Worm (Caenorhabditis elegans) whole organism, late embryonic: Measurements from ENCODE around the gene srr-10.

ENCODE experiments used
- C08G9.2 ChIP-seq: sonication (generic microtip); optimal IDR thresholded peaks from 2 replicates; lab custom pipeline; 2016; ENCODE audit warnings: mild to moderate bottlenecking, missing genetic modification characterization, moderate library complexity, missing compliant biosample characterization
- C38D4.7 ChIP-seq: fragments of 200-800 bp; sonication (Bioruptor generic); optimal IDR thresholded peaks from 2 replicates; lab custom pipeline; 2018; ENCODE audit warnings: mild to moderate bottlenecking, missing genetic modification characterization, moderate library complexity, missing compliant biosample characterization
- F13H6.1 ChIP-seq: sonication (generic microtip); optimal IDR thresholded peaks from 2 replicates; lab custom pipeline; 2016; ENCODE audit warnings: missing genetic modification characterization, missing compliant biosample characterization
- K02D7.2 ChIP-seq: sonication (generic microtip); optimal IDR thresholded peaks from 2 replicates; lab custom pipeline; 2017; ENCODE audit warnings: mild to moderate bottlenecking, missing genetic modification characterization, missing compliant biosample characterization
- K09A11.1 ChIP-seq: sonication (generic microtip); optimal IDR thresholded peaks from 2 replicates; lab custom pipeline; 2017; ENCODE audit warnings: antibody characterized with exemption, mild to moderate bottlenecking, missing genetic modification characterization, missing compliant biosample characterization; ENCODE audit not compliant: insufficient read depth
- Y22D7AL.16 ChIP-seq: sonication (generic microtip); optimal IDR thresholded peaks from 2 replicates; lab custom pipeline; 2016; ENCODE audit warnings: missing genetic modification characterization, missing compliant biosample characterization
- ahr-1 ChIP-seq: sonication (generic microtip); optimal IDR thresholded peaks from 2 replicates; lab custom pipeline; 2016; ENCODE audit warnings: missing genetic modification characterization, missing compliant biosample characterization
- ama-1 ChIP-seq: fragments of 150-350 bp; optimal IDR thresholded peaks from 2 replicates; lab custom pipeline; 2014
- ceh-14 ChIP-seq: sonication (generic microtip); optimal IDR thresholded peaks from 2 replicates; lab custom pipeline; 2016; ENCODE audit warnings: missing genotype, missing genetic modification characterization, missing compliant biosample characterization
- ceh-18 ChIP-seq: sonication (generic microtip); optimal IDR thresholded peaks from 2 replicates; lab custom pipeline; 2016; ENCODE audit warnings: missing genetic modification characterization, missing compliant biosample characterization
- ceh-19 ChIP-seq: fragments of 200-800 bp; sonication (Bioruptor generic); optimal IDR thresholded peaks from 2 replicates; lab custom pipeline; 2018; ENCODE audit warnings: mild to moderate bottlenecking, missing genetic modification characterization, missing compliant biosample characterization
- ceh-22 ChIP-seq: sonication (generic microtip); optimal IDR thresholded peaks from 2 replicates; lab custom pipeline; 2017; ENCODE audit warnings: missing biosample characterization, missing genetic modification characterization
- ceh-24 ChIP-seq: sonication (generic microtip); optimal IDR thresholded peaks from 2 replicates; lab custom pipeline; 2016; ENCODE audit warnings: mild to moderate bottlenecking, missing genetic modification characterization, missing compliant biosample characterization
- ceh-31 ChIP-seq: sonication (generic microtip); optimal IDR thresholded peaks from 2 replicates; lab custom pipeline; 2016; ENCODE audit warnings: missing genetic modification characterization, missing compliant biosample characterization
- ceh-34 ChIP-seq: sonication (generic microtip); optimal IDR thresholded peaks from 2 replicates; lab custom pipeline; 2016; ENCODE audit warnings: mild to moderate bottlenecking, missing genetic modification characterization, missing compliant biosample characterization
- ceh-45 ChIP-seq: fragments of 200-800 bp; sonication (Bioruptor generic); IDR thresholded peaks from 2 replicates; pipeline ENCODE4 v1.3.6; 2022; ENCODE audit warnings: missing genetic modification reagents, missing genetic modification characterization, missing compliant biosample characterization
- ceh-6 ChIP-seq: fragments of 200-800 bp; sonication (Bioruptor generic); optimal IDR thresholded peaks from 2 replicates; lab custom pipeline; 2018; ENCODE audit warnings: mild to moderate bottlenecking, missing genetic modification characterization, missing compliant biosample characterization
- ceh-9 ChIP-seq: sonication (generic microtip); optimal IDR thresholded peaks from 2 replicates; lab custom pipeline; 2016; ENCODE audit warnings: mild to moderate bottlenecking, missing genetic modification characterization, inconsistent platforms, missing compliant biosample characterization
- elt-2 ChIP-seq: sonication (generic microtip); optimal IDR thresholded peaks from 2 replicates; lab custom pipeline; 2016; ENCODE audit warnings: missing genetic modification reagents, missing genetic modification characterization, missing compliant biosample characterization
- elt-4 ChIP-seq: sonication (generic microtip); optimal IDR thresholded peaks from 2 replicates; lab custom pipeline; 2016; ENCODE audit warnings: missing genetic modification characterization, missing compliant biosample characterization
- ets-4 ChIP-seq: sonication (generic microtip); optimal IDR thresholded peaks from 2 replicates; lab custom pipeline; 2016; ENCODE audit warnings: missing genetic modification characterization, missing compliant biosample characterization
- eyg-1 ChIP-seq: sonication (generic microtip); optimal IDR thresholded peaks from 2 replicates; lab custom pipeline; 2016; ENCODE audit warnings: missing genotype, missing genetic modification characterization, missing compliant biosample characterization
- fax-1 ChIP-seq: sonication (generic microtip); optimal IDR thresholded peaks from 2 replicates; lab custom pipeline; 2016; ENCODE audit warnings: missing genotype, missing genetic modification characterization, missing compliant biosample characterization
- fkh-10 ChIP-seq: fragments of 150-350 bp; optimal IDR thresholded peaks from 2 replicates; lab custom pipeline; 2014; ENCODE audit warnings: missing biosample characterization, missing genetic modification reagents, missing genetic modification characterization
- gmeb-2 ChIP-seq: sonication (generic microtip); optimal IDR thresholded peaks from 2 replicates; lab custom pipeline; 2016; ENCODE audit warnings: missing genetic modification characterization, inconsistent platforms, missing compliant biosample characterization
- hlh-13 ChIP-seq: fragments of 200-800 bp; sonication (Bioruptor generic); optimal IDR thresholded peaks from 2 replicates; lab custom pipeline; 2018; ENCODE audit warnings: mild to moderate bottlenecking, missing genetic modification characterization, missing compliant biosample characterization
- hlh-15 ChIP-seq: sonication (generic microtip); optimal IDR thresholded peaks from 2 replicates; lab custom pipeline; 2016; ENCODE audit warnings: missing genetic modification characterization, missing compliant biosample characterization
- hlh-30 ChIP-seq: sonication (generic microtip); optimal IDR thresholded peaks from 2 replicates; lab custom pipeline; 2017; ENCODE audit warnings: antibody characterized with exemption, missing genetic modification characterization, missing compliant biosample characterization; ENCODE audit not compliant: insufficient read depth
- hlh-6 ChIP-seq: sonication (generic microtip); optimal IDR thresholded peaks from 2 replicates; lab custom pipeline; 2016; ENCODE audit warnings: missing genotype, missing genetic modification characterization, missing compliant biosample characterization
- hlh-8 ChIP-seq: sonication (generic microtip); optimal IDR thresholded peaks from 2 replicates; lab custom pipeline; 2016; ENCODE audit warnings: missing genotype, missing genetic modification characterization, missing compliant biosample characterization
- lim-6 ChIP-seq: sonication (generic microtip); optimal IDR thresholded peaks from 2 replicates; lab custom pipeline; 2016; ENCODE audit warnings: missing genetic modification characterization, missing compliant biosample characterization
- lin-11 ChIP-seq: fragments of 200-800 bp; sonication (Bioruptor generic); optimal IDR thresholded peaks from 2 replicates; lab custom pipeline; 2018; ENCODE audit warnings: mild to moderate bottlenecking, missing genetic modification characterization, missing compliant biosample characterization
- madf-2 ChIP-seq: sonication (generic microtip); optimal IDR thresholded peaks from 2 replicates; lab custom pipeline; 2017; ENCODE audit warnings: missing genetic modification characterization, missing compliant biosample characterization
- mec-3 ChIP-seq: sonication (generic microtip); optimal IDR thresholded peaks from 2 replicates; lab custom pipeline; 2016; ENCODE audit warnings: borderline replicate concordance, missing genetic modification characterization, missing compliant biosample characterization
- nfya-1 ChIP-seq: sonication (generic microtip); optimal IDR thresholded peaks from 2 replicates; lab custom pipeline; 2017; ENCODE audit warnings: missing genetic modification characterization, mild to moderate bottlenecking, missing compliant biosample characterization, antibody characterized with exemption, moderate library complexity
- nhr-11 ChIP-seq: fragments of 150-350 bp; optimal IDR thresholded peaks from 2 replicates; lab custom pipeline; 2014; ENCODE audit warnings: missing biosample characterization, missing genetic modification characterization
- npax-4 ChIP-seq: sonication (generic microtip); optimal IDR thresholded peaks from 2 replicates; lab custom pipeline; 2016; ENCODE audit warnings: missing genetic modification characterization, missing compliant biosample characterization
- odd-2 ChIP-seq: sonication (generic microtip); optimal IDR thresholded peaks from 2 replicates; lab custom pipeline; 2017; ENCODE audit warnings: antibody characterized with exemption, mild to moderate bottlenecking, missing genetic modification characterization, missing compliant biosample characterization
- pat-9 ChIP-seq: fragments of 200-800 bp; sonication (Bioruptor generic); optimal IDR thresholded peaks from 2 replicates; lab custom pipeline; 2018; ENCODE audit warnings: mild to moderate bottlenecking, missing genetic modification characterization, moderate library complexity, missing compliant biosample characterization
- pax-1 ChIP-seq: fragments of 150-350 bp; optimal IDR thresholded peaks from 2 replicates; lab custom pipeline; 2014; ENCODE audit warnings: missing biosample characterization, missing genetic modification characterization
- pha-2 ChIP-seq: sonication (generic microtip); optimal IDR thresholded peaks from 2 replicates; lab custom pipeline; 2017; ENCODE audit warnings: mild to moderate bottlenecking, missing genetic modification characterization, missing compliant biosample characterization
- pqm-1 ChIP-seq: sonication (generic microtip); optimal IDR thresholded peaks from 2 replicates; lab custom pipeline; 2016; ENCODE audit warnings: missing genetic modification characterization, missing compliant biosample characterization
- pros-1 ChIP-seq: fragments of 150-350 bp; optimal IDR thresholded peaks from 2 replicates; lab custom pipeline; 2014; ENCODE audit warnings: missing biosample characterization, missing genetic modification reagents, missing genetic modification characterization
- sox-4 ChIP-seq: sonication (generic microtip); optimal IDR thresholded peaks from 2 replicates; lab custom pipeline; 2017; ENCODE audit warnings: mild to moderate bottlenecking, missing genetic modification characterization, inconsistent platforms, missing compliant biosample characterization
- syd-9 ChIP-seq: sonication (generic microtip); optimal IDR thresholded peaks from 2 replicates; lab custom pipeline; 2016; ENCODE audit warnings: mild to moderate bottlenecking, missing genetic modification characterization, moderate library complexity, missing compliant biosample characterization
- tbx-2 ChIP-seq: sonication (generic microtip); optimal IDR thresholded peaks from 2 replicates; lab custom pipeline; 2016; ENCODE audit warnings: missing genetic modification characterization, missing compliant biosample characterization
- tbx-7 ChIP-seq: sonication (generic microtip); optimal IDR thresholded peaks from 2 replicates; lab custom pipeline; 2016; ENCODE audit warnings: missing genotype, missing genetic modification characterization, missing compliant biosample characterization
- ttx-3 ChIP-seq: sonication (generic microtip); optimal IDR thresholded peaks from 2 replicates; lab custom pipeline; 2016; ENCODE audit warnings: missing genetic modification reagents, missing genetic modification characterization, missing compliant biosample characterization
- unc-3 ChIP-seq, 2 experiments: fragments of 200-800 bp in 1 of 2; sonication (Bioruptor generic) in 1 of 2; sonication (generic microtip) in 1 of 2; conservative IDR thresholded peaks in 1 of 2; optimal IDR thresholded peaks in 1 of 2; 2 replicates each; pipeline versions ENCODE4 v1.3.6 to Lab custom; 2016 to 2022; ENCODE audit warnings: missing compliant biosample characterization in 2 of 2, missing genetic modification characterization in 2 of 2, missing genetic modification reagents in 1 of 2
- unc-42 ChIP-seq: sonication (generic microtip); optimal IDR thresholded peaks from 2 replicates; lab custom pipeline; 2016; ENCODE audit warnings: missing genotype, missing genetic modification characterization, missing compliant biosample characterization
- unc-86 ChIP-seq: sonication (generic microtip); optimal IDR thresholded peaks from 2 replicates; lab custom pipeline; 2016; ENCODE audit warnings: missing genetic modification characterization, missing compliant biosample characterization
- zip-5 ChIP-seq: sonication (generic microtip); optimal IDR thresholded peaks from 2 replicates; lab custom pipeline; 2016; ENCODE audit warnings: missing genetic modification characterization, missing compliant biosample characterization
- ztf-16 ChIP-seq: sonication (generic microtip); optimal IDR thresholded peaks from 2 replicates; lab custom pipeline; 2017; ENCODE audit warnings: missing genetic modification characterization, missing compliant biosample characterization

srr-10 gene

DNA sequence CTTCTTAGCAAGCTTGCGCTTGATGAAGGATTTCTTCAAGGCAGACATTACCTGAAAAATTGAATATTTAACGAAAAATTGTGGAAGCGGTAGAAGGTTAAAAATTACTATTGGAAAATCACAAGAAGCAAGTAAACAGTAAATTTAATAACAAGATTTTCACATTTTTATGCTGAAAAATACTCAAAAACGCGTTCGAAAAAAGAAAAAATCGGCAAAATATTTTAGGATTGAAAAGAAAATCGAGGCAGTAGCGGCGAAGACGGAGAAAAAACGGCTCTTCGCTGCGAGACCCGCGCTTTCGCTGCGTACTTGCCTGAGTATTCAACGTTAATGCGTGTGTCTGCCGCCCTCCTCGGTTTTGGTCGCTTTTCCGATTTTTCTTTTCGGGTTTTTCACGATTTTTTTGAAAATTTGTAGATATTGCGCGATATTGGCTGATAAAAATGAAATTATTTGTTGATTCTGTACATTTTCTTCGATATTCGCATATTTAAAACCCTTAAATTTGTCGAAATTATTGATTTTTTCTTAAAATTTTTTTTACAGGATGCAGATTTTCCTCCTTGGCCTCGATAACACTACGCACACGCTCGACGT lies 40.7 kb downstream of the srr-10 start, which contains the start of the genes rpl-39 and rps-30:
TSS of gene rpl-39 (minus strand) at position 51 of the 600 bp plus-strand sequence.
TSS of gene rps-30 (plus strand) at position 550 of the 600 bp plus-strand sequence.
- TF ChIP-seq mec-3, result no peak
- TF ChIP-seq F13H6.1, result no peak
- TF ChIP-seq ets-4, result peak; percentile 16
- no peak for TF ChIP-seq zip-5 (tag; lab: Kevin White, UChicago)
- TF ChIP-seq eyg-1 (tag; lab: Kevin White, UChicago), result no peak
- no peak for TF ChIP-seq ceh-19 (GFP tag; lab: Kevin White, UChicago)
- TF ChIP-seq ceh-45, result no peak
- no peak for TF ChIP-seq hlh-8 (tag; lab: Kevin White, UChicago)
- no peak for TF ChIP-seq pqm-1 (tag; lab: Kevin White, UChicago)
- no peak for TF ChIP-seq C08G9.2
- TF ChIP-seq fax-1 (tag; lab: Kevin White, UChicago), result no peak
- peak; percentile 60 for TF ChIP-seq ceh-31
- no peak for TF ChIP-seq ceh-22 (tag; lab: Kevin White, UChicago)
- no peak for TF ChIP-seq syd-9 (tag; lab: Kevin White, UChicago)
- TF ChIP-seq Y22D7AL.16 (tag; lab: Kevin White, UChicago), result no peak
- TF ChIP-seq lim-6 (tag; lab: Kevin White, UChicago), result no peak
- TF ChIP-seq pat-9, result no peak
- peak; percentile 63 for TF ChIP-seq tbx-2
- TF ChIP-seq fkh-10, result no peak
- no peak for TF ChIP-seq ttx-3 (tag; lab: Kevin White, UChicago)
- no peak for TF ChIP-seq tbx-7 (tag; lab: Kevin White, UChicago)
- TF ChIP-seq unc-42 (tag; lab: Kevin White, UChicago), result peak; percentile 39
- no peak for TF ChIP-seq unc-3 (GFP tag; conservative IDR thresholded peaks at IDR 0.05; lab: Robert Waterston, UW)
- peak; percentile 46 for TF ChIP-seq unc-3 (tag; optimal IDR thresholded peaks at IDR 0.05; lab: Kevin White, UChicago)
- TF ChIP-seq nhr-11 (tag; lab: Kevin White, UChicago), result no peak
- TF ChIP-seq unc-86 (tag; lab: Kevin White, UChicago), result no peak
- TF ChIP-seq ztf-16 (tag; lab: Kevin White, UChicago), result peak; percentile 28
- no peak for TF ChIP-seq ceh-6
- TF ChIP-seq gmeb-2 (tag; lab: Kevin White, UChicago), result no peak
- TF ChIP-seq C38D4.7 (GFP tag; lab: Kevin White, UChicago), result no peak
- no peak for TF ChIP-seq elt-4 (tag; lab: Kevin White, UChicago)
- no peak for TF ChIP-seq odd-2
- peak; percentile 46 for TF ChIP-seq elt-2 (tag; lab: Kevin White, UChicago)
- no peak for TF ChIP-seq K02D7.2 (tag; lab: Kevin White, UChicago)
- TF ChIP-seq pros-1 (tag; lab: Kevin White, UChicago), result peak; percentile 53
- TF ChIP-seq pax-1 (tag; lab: Kevin White, UChicago), result peak; percentile 54
- no peak for TF ChIP-seq ama-1 (lab: Kevin White, UChicago)
- no peak for TF ChIP-seq hlh-13 (GFP tag; lab: Kevin White, UChicago)
- TF ChIP-seq ceh-34 (tag; lab: Kevin White, UChicago), result peak; percentile 20
- no peak for TF ChIP-seq ahr-1 (tag; lab: Kevin White, UChicago)
- peak; percentile 71 for TF ChIP-seq ceh-18
- peak; percentile 6 for TF ChIP-seq madf-2 (tag; lab: Kevin White, UChicago)
- TF ChIP-seq hlh-15 (tag; lab: Kevin White, UChicago), result no peak
- no peak for TF ChIP-seq pha-2 (tag; lab: Kevin White, UChicago)
- TF ChIP-seq ceh-24 (tag; lab: Kevin White, UChicago), result no peak
- no peak for TF ChIP-seq lin-11 (tag; lab: Kevin White, UChicago)
- TF ChIP-seq npax-4, result no peak
- TF ChIP-seq ceh-14 (tag; lab: Kevin White, UChicago), result no peak
- no peak for TF ChIP-seq ceh-9 (tag; lab: Kevin White, UChicago)
- TF ChIP-seq K09A11.1 (tag; lab: Kevin White, UChicago), result no peak
- TF ChIP-seq hlh-6 (tag; lab: Kevin White, UChicago), result no peak
- TF ChIP-seq sox-4 (tag; lab: Kevin White, UChicago), result no peak
- no peak for TF ChIP-seq hlh-30 (tag; lab: Kevin White, UChicago)
- TF ChIP-seq nfya-1, result peak; percentile 83
